Fruit fly (Drosophila melanogaster): Measurements from ENCODE around the gene LanA.

The LanA gene

dm6 chr3L:6157327-6158032, 60.3 kb downstream of the LanA start, which contains the start of gene CG13297 (continued):
- peak; percentile 85 for TF ChIP-seq CG13296 (GFP tag; optimal IDR thresholded peaks at IDR 0.05)
- TF ChIP-seq Pdp1 (GFP tag; optimal IDR thresholded peaks at IDR 0.05), result peak in 1 of 2 experiments; percentile 2
- TF ChIP-seq CG4730 (GFP tag; IDR thresholded peaks at IDR 0.05), result peak; percentile 40; the same call in 1 of the 2 replicates
- no peak for TF ChIP-seq CG3726 (GFP tag; IDR thresholded peaks at IDR 0.05)
- peak; percentile 61 for TF ChIP-seq esg (GFP tag; conservative IDR thresholded peaks at IDR 0.05)
- no peak for TF ChIP-seq kni (GFP tag; optimal IDR thresholded peaks at IDR 0.05)
- TF ChIP-seq zen2 (GFP tag; IDR thresholded peaks at IDR 0.05; ENCODE audit: partially characterized antibody), result no peak
- TF ChIP-seq ci (GFP tag; IDR thresholded peaks at IDR 0.05), result no peak
- TF ChIP-seq CG11085 (GFP tag; IDR thresholded peaks at IDR 0.05), result no peak
- peak; percentile 32 for TF ChIP-seq tio (GFP tag; optimal IDR thresholded peaks at IDR 0.05)
- no peak for TF ChIP-seq jumu (GFP tag; optimal IDR thresholded peaks at IDR 0.05)
- TF ChIP-seq lmd (GFP tag; IDR thresholded peaks at IDR 0.05), result peak; percentile 50; the same call in 1 of the 2 replicates
- no peak for TF ChIP-seq CG2120 (GFP tag; optimal IDR thresholded peaks at IDR 0.05)
- TF ChIP-seq br (optimal IDR thresholded peaks at IDR 0.05), result no peak
- peak; percentile 79 for TF ChIP-seq CG2678 (tag; optimal IDR thresholded peaks at IDR 0.05)
- TF ChIP-seq knrl (GFP tag; IDR thresholded peaks at IDR 0.05; ENCODE audit: partially characterized antibody), result no peak
- TF ChIP-seq kay (GFP tag; optimal IDR thresholded peaks at IDR 0.05), result no peak
- TF ChIP-seq ro (GFP tag; IDR thresholded peaks at IDR 0.05), result no peak
- TF ChIP-seq salm (tag; optimal IDR thresholded peaks at IDR 0.05), result peak; percentile 18
- TF ChIP-seq Camta (GFP tag; optimal IDR thresholded peaks at IDR 0.05), result no peak
- no peak for TF ChIP-seq CG2116 (GFP tag; optimal IDR thresholded peaks at IDR 0.05)
- peak; percentile 64 for TF ChIP-seq Asciz (GFP tag; optimal IDR thresholded peaks at IDR 0.05)
- TF ChIP-seq fd96Cb (tag; optimal IDR thresholded peaks at IDR 0.05), result peak; percentile 71
- TF ChIP-seq Nf-YA (GFP tag; IDR thresholded peaks at IDR 0.05), result no peak
- peak; percentile 32 for TF ChIP-seq CG18476 (GFP tag; optimal IDR thresholded peaks at IDR 0.05)
- TF ChIP-seq hbn (GFP tag; IDR thresholded peaks at IDR 0.05; ENCODE audit: partially characterized antibody), result no peak
- no peak for TF ChIP-seq chm (GFP tag; IDR thresholded peaks at IDR 0.05)
- no peak for TF ChIP-seq p53 (GFP tag; optimal IDR thresholded peaks at IDR 0.05)
- peak; percentile 55 for TF ChIP-seq sisA (GFP tag; IDR thresholded peaks at IDR 0.05)
- no peak for TF ChIP-seq CG14965 (GFP tag; optimal IDR thresholded peaks at IDR 0.05; ENCODE audit: borderline replicate concordance)
- TF ChIP-seq CG33213 (GFP tag; optimal IDR thresholded peaks at IDR 0.05), result no peak
- peak; percentile 49 for TF ChIP-seq tap (tag; optimal IDR thresholded peaks at IDR 0.05)
- TF ChIP-seq cad (GFP tag; optimal IDR thresholded peaks at IDR 0.05), result no peak
- TF ChIP-seq CG18011 (GFP tag; optimal IDR thresholded peaks at IDR 0.05), result no peak
- TF ChIP-seq CG7271 (tag; optimal IDR thresholded peaks at IDR 0.05), result no peak
- TF ChIP-seq CG12942 (GFP tag; optimal IDR thresholded peaks at IDR 0.05), result no peak
- no peak for TF ChIP-seq cg (GFP tag; optimal IDR thresholded peaks at IDR 0.05)
- no peak for TF ChIP-seq CG2202 (tag; optimal IDR thresholded peaks at IDR 0.05)
- TF ChIP-seq Sox102F (GFP tag; optimal IDR thresholded peaks at IDR 0.05), result peak; percentile 76
- TF ChIP-seq CG11398 (GFP tag; optimal IDR thresholded peaks at IDR 0.05), result no peak
- 0 out of 3 replicates have a peak, but pooled peaks have one; percentile 32 for TF ChIP-seq zfh1 (GFP tag; IDR thresholded peaks at IDR 0.05)
- TF ChIP-seq tup (GFP tag; optimal IDR thresholded peaks at IDR 0.05), result no peak
- TF ChIP-seq HLH4C (GFP tag; IDR thresholded peaks at IDR 0.05; ENCODE audit: partially characterized antibody), result no peak
- no peak for TF ChIP-seq Kr (GFP tag; optimal IDR thresholded peaks at IDR 0.05)
- TF ChIP-seq gcm (GFP tag; optimal IDR thresholded peaks at IDR 0.05), result peak; percentile 32
- TF ChIP-seq CG5180 (GFP tag; optimal IDR thresholded peaks at IDR 0.05), result peak; percentile 63
- no peak for TF ChIP-seq CG34224 (GFP tag; IDR thresholded peaks at IDR 0.05; ENCODE audit: partially characterized antibody)
- peak; percentile 46 for TF ChIP-seq Vsx1 (GFP tag; optimal IDR thresholded peaks at IDR 0.05)
- peak; percentile 12 for TF ChIP-seq CG6254 (GFP tag; optimal IDR thresholded peaks at IDR 0.05)
